Fruit fly (Drosophila melanogaster): ENCODE data around the gene CG10031.

- TF ChIP-seq psq (optimal IDR thresholded peaks at IDR 0.05): no peak
- no peak for TF ChIP-seq CG8478 (optimal IDR thresholded peaks at IDR 0.05)
- no peak for TF ChIP-seq pan (optimal IDR thresholded peaks at IDR 0.05)
- TF ChIP-seq usp (GFP tag; optimal IDR thresholded peaks at IDR 0.05): no peak
Measured at dm6 chr2L:3737003-3737662, 38.2 kb upstream of the CG10031 start.
